Fruit fly (Drosophila melanogaster) whole organism, embryonic: Measurements from ENCODE around the gene CG13360.

Experiments
- ATbp ChIP-seq: fragments of 200-800 bp; sonication (Bioruptor generic); optimal IDR thresholded peaks from 2 replicates; lab custom pipeline; 2017; ENCODE audit warnings: missing biosample characterization, mild to moderate bottlenecking, missing genetic modification characterization, missing genetic modification reagents
- Antp ChIP-seq: fragments of 200-800 bp; sonication (Bioruptor generic); optimal IDR thresholded peaks from 3 replicates; lab custom pipeline; 2016; ENCODE audit warnings: missing biosample characterization, missing genetic modification characterization
- CG10959 ChIP-seq: fragments of 200-800 bp; sonication (Bioruptor generic); IDR thresholded peaks from 2 replicates; pipeline ENCODE4 v1.3.6; 2022; ENCODE audit warnings: missing biosample characterization, missing genetic modification characterization
- CG13296 ChIP-seq: fragments of 200-800 bp; sonication (Bioruptor generic); optimal IDR thresholded peaks from 3 replicates; lab custom pipeline; 2018; ENCODE audit warnings: missing biosample characterization, mild to moderate bottlenecking, missing genetic modification characterization
- CG13424 ChIP-seq: fragments of 200-800 bp; sonication (Bioruptor generic); optimal IDR thresholded peaks from 2 replicates; lab custom pipeline; 2019; ENCODE audit warnings: missing biosample characterization, mild to moderate bottlenecking, missing genetic modification characterization, moderate library complexity
- CG14441 ChIP-seq: fragments of 200-800 bp; sonication (Bioruptor generic); IDR thresholded peaks from 2 replicates; pipeline ENCODE4 v1.3.6; 2022; ENCODE audit warnings: missing biosample characterization, missing genetic modification characterization
- CG15696 ChIP-seq: fragments of 200-800 bp; sonication (Bioruptor generic); optimal IDR thresholded peaks from 2 replicates; lab custom pipeline; 2019; ENCODE audit warnings: missing biosample characterization, mild to moderate bottlenecking, missing genetic modification characterization, moderate library complexity
- CG1602 ChIP-seq: fragments of 200-800 bp; sonication (Bioruptor generic); optimal IDR thresholded peaks from 3 replicates; lab custom pipeline; 2016; ENCODE audit warnings: missing biosample characterization, missing genetic modification characterization
- CG17328 ChIP-seq: fragments of 200-800 bp; sonication (Bioruptor generic); IDR thresholded peaks from 2 replicates; pipeline ENCODE4 v1.3.6; 2022; ENCODE audit warnings: missing biosample characterization, missing genetic modification characterization
- CG17359 ChIP-seq: fragments of 200-800 bp; sonication (Bioruptor generic); optimal IDR thresholded peaks from 3 replicates; lab custom pipeline; 2018; ENCODE audit warnings: missing biosample characterization, mild to moderate bottlenecking, missing genetic modification characterization, moderate library complexity
- CG17361 ChIP-seq: fragments of 200-800 bp; sonication (Bioruptor generic); IDR thresholded peaks from 3 replicates; pipeline ENCODE4 v1.3.6; 2022; ENCODE audit warnings: missing biosample characterization, missing genetic modification characterization
- CG17829 ChIP-seq: fragments of 200-800 bp; optimal IDR thresholded peaks from 2 replicates; lab custom pipeline; 2019; ENCODE audit warnings: missing biosample characterization, mild to moderate bottlenecking, missing genetic modification characterization, moderate library complexity
- CG17912 ChIP-seq: fragments of 200-800 bp; sonication (Bioruptor generic); optimal IDR thresholded peaks from 2 replicates; lab custom pipeline; 2018; ENCODE audit warnings: missing biosample characterization, mild to moderate bottlenecking, missing genetic modification characterization
- CG2875 ChIP-seq: fragments of 200-800 bp; sonication (Bioruptor generic); optimal IDR thresholded peaks from 2 replicates; lab custom pipeline; 2017; ENCODE audit warnings: missing biosample characterization, mild to moderate bottlenecking, missing genetic modification characterization, missing genetic modification reagents
- CG31441 ChIP-seq: fragments of 200-800 bp; sonication (Bioruptor generic); IDR thresholded peaks from 2 replicates; pipeline ENCODE4 v1.3.6; 2022; ENCODE audit warnings: missing biosample characterization, missing genetic modification characterization
- CG4282 ChIP-seq: fragments of 200-800 bp; sonication (Bioruptor generic); optimal IDR thresholded peaks from 2 replicates; lab custom pipeline; 2016; ENCODE audit warnings: missing biosample characterization, missing genetic modification characterization
- CG4820 ChIP-seq: fragments of 200-800 bp; sonication (Bioruptor generic); optimal IDR thresholded peaks from 3 replicates; lab custom pipeline; 2016; ENCODE audit warnings: missing biosample characterization, missing genetic modification characterization
- CG6813 ChIP-seq: fragments of 200-800 bp; sonication (Bioruptor generic); optimal IDR thresholded peaks from 2 replicates; lab custom pipeline; 2017; ENCODE audit warnings: missing biosample characterization, missing genetic modification characterization, mild to moderate bottlenecking, moderate library complexity, missing genetic modification reagents
- CG8290 ChIP-seq, 3 experiments: fragments of 200-800 bp; sonication (Bioruptor generic); optimal IDR thresholded peaks; 2 replicates each; lab custom pipeline; 2016 to 2019; ENCODE audit warnings: missing biosample characterization in 3 of 3, missing genetic modification characterization in 3 of 3, mild to moderate bottlenecking in 2 of 3, moderate library complexity in 1 of 3
- CG8944 ChIP-seq: fragments of 200-800 bp; sonication (Bioruptor generic); optimal IDR thresholded peaks from 3 replicates; lab custom pipeline; 2016; ENCODE audit warnings: missing biosample characterization, missing genetic modification characterization
- CHES-1-like ChIP-seq: fragments of 200-800 bp; sonication (Bioruptor generic); optimal IDR thresholded peaks from 2 replicates; lab custom pipeline; 2016; ENCODE audit warnings: missing biosample characterization, missing genetic modification characterization
- Camta ChIP-seq: fragments of 200-800 bp; sonication (Bioruptor generic); optimal IDR thresholded peaks from 2 replicates; lab custom pipeline; 2016; ENCODE audit warnings: missing biosample characterization, missing genetic modification characterization
- CoRest ChIP-seq: fragments of 200-800 bp; sonication (Bioruptor generic); optimal IDR thresholded peaks from 3 replicates; lab custom pipeline; 2018; ENCODE audit warnings: missing biosample characterization, mild to moderate bottlenecking, missing genetic modification characterization, moderate library complexity
- Deaf1 ChIP-seq: fragments of 200-800 bp; optimal IDR thresholded peaks from 3 replicates; lab custom pipeline; 2019; ENCODE audit warnings: missing biosample characterization, mild to moderate bottlenecking, missing genetic modification characterization, moderate library complexity
- E2f1 ChIP-seq: fragments of 200-800 bp; sonication (Bioruptor generic); IDR thresholded peaks from 2 replicates; pipeline ENCODE4 v1.3.6; 2022; ENCODE audit warnings: missing biosample characterization, missing genetic modification characterization
- H15 ChIP-seq: fragments of 200-800 bp; sonication (Bioruptor generic); IDR thresholded peaks from 3 replicates; pipeline ENCODE4 v1.3.6; 2022; ENCODE audit warnings: missing biosample characterization, missing genetic modification characterization
- Med ChIP-seq: fragments of 200-800 bp; sonication (Bioruptor generic); peaks from one replicate; lab custom pipeline; 2016; ENCODE audit warnings: missing biosample characterization, missing genetic modification characterization, mild to moderate bottlenecking, inconsistent platforms, moderate library complexity
- Neu2 ChIP-seq: fragments of 200-800 bp; sonication (Bioruptor generic); optimal IDR thresholded peaks from 3 replicates; lab custom pipeline; 2016; ENCODE audit warnings: missing biosample characterization, missing genetic modification characterization, borderline replicate concordance
- Optix ChIP-seq: fragments of 200-800 bp; sonication (Bioruptor generic); IDR thresholded peaks from 3 replicates; pipeline ENCODE4 v1.3.6; 2022; ENCODE audit warnings: missing biosample characterization, missing genetic modification characterization
- Sox100B ChIP-seq: fragments of 200-800 bp; sonication (Bioruptor generic); optimal IDR thresholded peaks from 3 replicates; lab custom pipeline; 2018; ENCODE audit warnings: missing biosample characterization, mild to moderate bottlenecking, missing genetic modification characterization
- Sox102F ChIP-seq: fragments of 200-800 bp; sonication (Bioruptor generic); optimal IDR thresholded peaks from 2 replicates; lab custom pipeline; 2018; ENCODE audit warnings: missing biosample characterization, mild to moderate bottlenecking, missing genetic modification characterization, moderate library complexity
- YL-1 ChIP-seq: fragments of 200-800 bp; sonication (Bioruptor generic); optimal IDR thresholded peaks from 3 replicates; lab custom pipeline; 2017; ENCODE audit warnings: missing biosample characterization, mild to moderate bottlenecking, missing genetic modification characterization
- ara ChIP-seq: fragments of 200-800 bp; sonication (Bioruptor generic); IDR thresholded peaks from 2 replicates; pipeline ENCODE4 v1.3.6; 2022; ENCODE audit warnings: missing biosample characterization, missing genetic modification characterization
- az2 ChIP-seq: fragments of 200-800 bp; sonication (Bioruptor generic); optimal IDR thresholded peaks from 3 replicates; lab custom pipeline; 2016; ENCODE audit warnings: missing biosample characterization, missing genetic modification characterization
- eve ChIP-seq, 2 experiments: fragments of >200 bp; optimal IDR thresholded peaks; 2 replicates each; lab custom pipeline; 2017; ENCODE audit warnings: missing biosample characterization in 2 of 2, missing genetic modification characterization in 2 of 2
- gsb-n ChIP-seq: fragments of 200-800 bp; sonication (Bioruptor generic); optimal IDR thresholded peaks from 3 replicates; lab custom pipeline; 2018; ENCODE audit warnings: missing biosample characterization, mild to moderate bottlenecking, missing genetic modification characterization
- her ChIP-seq: fragments of 200-800 bp; sonication (Bioruptor generic); optimal IDR thresholded peaks from 2 replicates; lab custom pipeline; 2016; ENCODE audit warnings: missing biosample characterization, missing genetic modification characterization
- lab ChIP-seq: fragments of 200-800 bp; sonication (Bioruptor generic); optimal IDR thresholded peaks from 3 replicates; lab custom pipeline; 2017; ENCODE audit warnings: missing biosample characterization, missing genetic modification characterization, mild to moderate bottlenecking, moderate library complexity, missing genetic modification reagents
- lilli ChIP-seq: fragments of 200-800 bp; sonication (Bioruptor generic); optimal IDR thresholded peaks from 3 replicates; lab custom pipeline; 2016; ENCODE audit warnings: missing biosample characterization, missing genetic modification characterization
- otp ChIP-seq: fragments of 200-800 bp; sonication (Bioruptor generic); IDR thresholded peaks from 3 replicates; pipeline ENCODE4, ENCODE4 v1.3.6; 2022; ENCODE audit warnings: missing biosample characterization, missing genetic modification characterization
- prd ChIP-seq, 3 experiments: fragments of >200 bp in 2 of 3; fragments of 200-800 bp in 1 of 3; sonication (Bioruptor generic) in 1 of 3; optimal IDR thresholded peaks in 2 of 3; IDR thresholded peaks in 1 of 3; 2 replicates in 2 of 3; 3 replicates in 1 of 3; pipeline versions ENCODE4 v1.3.6 to Lab custom; 2017 to 2022; ENCODE audit warnings: missing biosample characterization in 1 of 3, missing genetic modification characterization in 1 of 3
- row ChIP-seq: fragments of 200-800 bp; sonication (Bioruptor generic); IDR thresholded peaks from 3 replicates; pipeline ENCODE4 v1.3.6; 2022; ENCODE audit warnings: missing biosample characterization, missing genetic modification characterization
- sens ChIP-seq: fragments of 200-800 bp; sonication (Bioruptor generic); peaks from one replicate; lab custom pipeline; 2016; ENCODE audit warnings: missing biosample characterization, missing genetic modification characterization
- sisA ChIP-seq: fragments of 200-800 bp; sonication (Bioruptor generic); IDR thresholded peaks from 2 replicates; pipeline ENCODE4 v1.3.6; 2022; ENCODE audit warnings: missing biosample characterization, missing genetic modification characterization
- so ChIP-seq: fragments of 200-800 bp; sonication (Bioruptor generic); IDR thresholded peaks from 3 replicates; pipeline ENCODE4 v1.3.6; 2022; ENCODE audit warnings: missing biosample characterization, missing genetic modification characterization
- sqz ChIP-seq: fragments of 200-800 bp; sonication (Bioruptor generic); optimal IDR thresholded peaks from 3 replicates; lab custom pipeline; 2018; ENCODE audit warnings: missing biosample characterization, mild to moderate bottlenecking, missing genetic modification characterization
- tin ChIP-seq: fragments of 200-800 bp; sonication (Bioruptor generic); optimal IDR thresholded peaks from 3 replicates; lab custom pipeline; 2016; ENCODE audit warnings: missing biosample characterization, missing genetic modification characterization
- trem ChIP-seq: fragments of 200-800 bp; optimal IDR thresholded peaks from 3 replicates; lab custom pipeline; 2019; ENCODE audit warnings: missing biosample characterization, mild to moderate bottlenecking, missing genetic modification characterization, moderate library complexity
- ttk ChIP-seq: fragments of 200-800 bp; sonication (Bioruptor generic); IDR thresholded peaks from 2 replicates; pipeline ENCODE4 v2.1.2; 2022; ENCODE audit warnings: missing biosample characterization, missing genetic modification characterization

The CG13360 gene

dm6 chrX:771431-772064 lies 18.3 kb downstream of the CG13360 start (continued):
- peak; percentile 1 for TF ChIP-seq Sox100B (GFP tag; lab: Kevin White, UChicago)
- TF ChIP-seq CG31441 (GFP tag; lab: Robert Waterston, UW), result peak; percentile 42; the same call in 1 of the 2 replicates
- peak; percentile 21 for TF ChIP-seq trem (tag; lab: Kevin White, UChicago)
- TF ChIP-seq E2f1 (GFP tag; lab: Robert Waterston, UW), result peak; percentile 23; the same call in 1 of the 2 replicates
- peak; percentile 19 for TF ChIP-seq CG8290 (GFP tag; optimal IDR thresholded peaks at IDR 0.05; lab: Kevin White, UChicago)
- TF ChIP-seq CG8290 (tag; optimal IDR thresholded peaks at IDR 0.05; lab: Kevin White, UChicago), result peak in 1 of 2 experiments; percentile 28
- TF ChIP-seq Neu2, result peak; percentile 92
- TF ChIP-seq CG2875 (GFP tag; lab: Kevin White, UChicago), result peak; percentile 5
- peak; percentile 11 for TF ChIP-seq lab (GFP tag; lab: Kevin White, UChicago)
- peak; percentile 11 for TF ChIP-seq CoRest (tag; lab: Kevin White, UChicago)
- peak; percentile 55 for TF ChIP-seq sisA (GFP tag; lab: Robert Waterston, UW)
- peak; percentile 83 for TF ChIP-seq Med (GFP tag; lab: Kevin White, UChicago)
- peak; percentile 68 for TF ChIP-seq CG17328 (GFP tag; lab: Robert Waterston, UW)
- TF ChIP-seq so (GFP tag; lab: Robert Waterston, UW), result 0 out of 3 replicates have a peak, but pooled peaks have one; percentile 22
- peak; percentile 2 for TF ChIP-seq CG1602 (GFP tag; lab: Kevin White, UChicago)
- 0 out of 3 replicates have a peak, but pooled peaks have one; percentile 49 for TF ChIP-seq otp
- peak; percentile 45 for TF ChIP-seq CG4820
- peak; percentile 48 for TF ChIP-seq gsb-n (tag; lab: Kevin White, UChicago)
- peak; percentile 54 for TF ChIP-seq Sox102F (GFP tag; lab: Kevin White, UChicago)
- TF ChIP-seq az2 (GFP tag; lab: Kevin White, UChicago), result peak; percentile 53
- peak; percentile 2 for TF ChIP-seq CHES-1-like (GFP tag; lab: Kevin White, UChicago)
- no peak for TF ChIP-seq prd (optimal IDR thresholded peaks at IDR 0.05; lab: Kevin White, UChicago)
- TF ChIP-seq prd (GFP tag; IDR thresholded peaks at IDR 0.05; lab: Robert Waterston, UW), result peak; percentile 64; the same call in 2 of the 3 replicates
- peak; percentile 14 for TF ChIP-seq CG13424 (tag; lab: Kevin White, UChicago)
- TF ChIP-seq Antp (GFP tag; lab: Kevin White, UChicago), result peak; percentile 30
- TF ChIP-seq H15, result 0 out of 3 replicates have a peak, but pooled peaks have one; percentile 19
- TF ChIP-seq row, result peak; percentile 54
- no peak for TF ChIP-seq CG14441 (GFP tag; lab: Robert Waterston, UW)
- TF ChIP-seq CG10959 (GFP tag; lab: Robert Waterston, UW), result peak; percentile 41; the same call in 1 of the 2 replicates
- 0 out of 2 replicates have a peak, but pooled peaks have one; percentile 23 for TF ChIP-seq ttk (GFP tag; lab: Robert Waterston, UW)
- TF ChIP-seq sens (GFP tag; lab: Kevin White, UChicago), result peak; percentile 94
- no peak for TF ChIP-seq eve (GFP tag; optimal IDR thresholded peaks at IDR 0.05; lab: Kevin White, UChicago)
- peak; percentile 29 for TF ChIP-seq lilli
- peak; percentile 42 for TF ChIP-seq Camta (GFP tag; lab: Kevin White, UChicago)
- peak; percentile 21 for TF ChIP-seq CG8944 (GFP tag; lab: Kevin White, UChicago)
- peak; percentile 59 for TF ChIP-seq ara (GFP tag; lab: Robert Waterston, UW)
- TF ChIP-seq Deaf1 (tag; lab: Kevin White, UChicago), result peak; percentile 11
- TF ChIP-seq CG6813 (GFP tag; lab: Kevin White, UChicago), result peak; percentile 27
- TF ChIP-seq her, result no peak
- no peak for TF ChIP-seq Optix
- TF ChIP-seq YL-1 (GFP tag; lab: Kevin White, UChicago), result no peak
- TF ChIP-seq CG17359 (tag; lab: Kevin White, UChicago), result peak; percentile 34
- no peak for TF ChIP-seq CG13296 (GFP tag; lab: Kevin White, UChicago)
- TF ChIP-seq ATbp, result peak; percentile 53
- TF ChIP-seq CG17829 (tag; lab: Kevin White, UChicago), result peak; percentile 1
- peak; percentile 57 for TF ChIP-seq tin
- peak; percentile 12 for TF ChIP-seq CG15696 (tag; lab: Kevin White, UChicago)
- TF ChIP-seq CG17912 (GFP tag; lab: Kevin White, UChicago), result no peak
- TF ChIP-seq CG4282 (GFP tag; lab: Kevin White, UChicago), result no peak
- peak; percentile 43 for TF ChIP-seq sqz (GFP tag; lab: Kevin White, UChicago)
- TF ChIP-seq CG17361 (GFP tag; lab: Robert Waterston, UW), result peak; percentile 44; the same call in 1 of the 3 replicates
